Fruit fly (Drosophila melanogaster) whole organism, embryonic: ENCODE results near the gene LPCAT.

ENCODE experiments used
- ATbp ChIP-seq: fragments of 200-800 bp; sonication (Bioruptor generic); optimal IDR thresholded peaks from 2 replicates; lab custom pipeline; 2017; ENCODE audit warnings: missing biosample characterization, mild to moderate bottlenecking, missing genetic modification characterization, missing genetic modification reagents
- Atf-2 ChIP-seq: fragments of 200-800 bp; sonication (Bioruptor generic); optimal IDR thresholded peaks from 2 replicates; lab custom pipeline; 2016; ENCODE audit warnings: missing biosample characterization, missing genetic modification characterization
- C15 ChIP-seq: fragments of 200-800 bp; sonication (Bioruptor generic); IDR thresholded peaks from 3 replicates; pipeline ENCODE4 v1.3.6; 2022; ENCODE audit warnings: missing biosample characterization, missing genetic modification characterization
- CG10366 ChIP-seq: fragments of 200-800 bp; sonication (Bioruptor generic); IDR thresholded peaks from 2 replicates; pipeline ENCODE4 v1.3.6; 2022; ENCODE audit warnings: missing biosample characterization, missing genetic modification characterization
- CG10431 ChIP-seq: fragments of 200-800 bp; sonication (Bioruptor generic); optimal IDR thresholded peaks from 3 replicates; lab custom pipeline; 2018; ENCODE audit warnings: missing biosample characterization, mild to moderate bottlenecking, missing genetic modification characterization
- CG11456 ChIP-seq: fragments of 200-800 bp; sonication (Bioruptor generic); IDR thresholded peaks from 3 replicates; pipeline ENCODE4 v1.3.6; 2022; ENCODE audit warnings: missing biosample characterization, missing genetic modification characterization
- CG13287 ChIP-seq: fragments of 200-800 bp; sonication (Bioruptor generic); IDR thresholded peaks from 2 replicates; pipeline ENCODE4 v1.3.6; 2022; ENCODE audit warnings: missing biosample characterization, missing genetic modification characterization; ENCODE audit not compliant: partially characterized antibody
- CG14441 ChIP-seq: fragments of 200-800 bp; sonication (Bioruptor generic); IDR thresholded peaks from 2 replicates; pipeline ENCODE4 v1.3.6; 2022; ENCODE audit warnings: missing biosample characterization, missing genetic modification characterization
- CG15011 ChIP-seq: fragments of 200-800 bp; sonication (Bioruptor generic); optimal IDR thresholded peaks from 3 replicates; lab custom pipeline; 2018; ENCODE audit warnings: missing biosample characterization, mild to moderate bottlenecking, missing genetic modification characterization
- CG1603 ChIP-seq: fragments of 200-800 bp; sonication (Bioruptor generic); optimal IDR thresholded peaks from 2 replicates; lab custom pipeline; 2019; ENCODE audit warnings: missing biosample characterization, mild to moderate bottlenecking, missing genetic modification characterization, moderate library complexity
- CG18764 ChIP-seq: fragments of 200-800 bp; sonication (Bioruptor generic); optimal IDR thresholded peaks from 3 replicates; lab custom pipeline; 2016; ENCODE audit warnings: missing biosample characterization, missing genetic modification characterization
- CG2678 ChIP-seq: fragments of 200-800 bp; sonication (Bioruptor generic); optimal IDR thresholded peaks from 3 replicates; lab custom pipeline; 2019; ENCODE audit warnings: missing biosample characterization, mild to moderate bottlenecking, missing genetic modification characterization, moderate library complexity
- CG30431 ChIP-seq: fragments of 200-800 bp; sonication (Bioruptor generic); optimal IDR thresholded peaks from 2 replicates; lab custom pipeline; 2017; ENCODE audit warnings: missing biosample characterization, missing genetic modification characterization
- CG31224 ChIP-seq: fragments of 200-800 bp; sonication (Bioruptor generic); IDR thresholded peaks from 2 replicates; pipeline ENCODE4 v1.3.6; 2022; ENCODE audit warnings: missing biosample characterization, missing genetic modification characterization
- CG32772 ChIP-seq: fragments of 200-800 bp; sonication (Bioruptor generic); IDR thresholded peaks from 2 replicates; pipeline ENCODE4 v1.3.6; 2022; ENCODE audit warnings: missing biosample characterization, missing genetic modification characterization
- CG3838 ChIP-seq: fragments of 200-800 bp; sonication (Bioruptor generic); optimal IDR thresholded peaks from 3 replicates; lab custom pipeline; 2016; ENCODE audit warnings: missing biosample characterization, missing genetic modification characterization
- CG4820 ChIP-seq: fragments of 200-800 bp; sonication (Bioruptor generic); optimal IDR thresholded peaks from 3 replicates; lab custom pipeline; 2016; ENCODE audit warnings: missing biosample characterization, missing genetic modification characterization
- CG6175 ChIP-seq: fragments of 200-800 bp; sonication (Bioruptor generic); IDR thresholded peaks from 3 replicates; pipeline ENCODE4 v1.3.6; 2022; ENCODE audit warnings: missing biosample characterization, missing genetic modification characterization
- CG7271 ChIP-seq: fragments of 200-800 bp; sonication (Bioruptor generic); optimal IDR thresholded peaks from 2 replicates; lab custom pipeline; 2018; ENCODE audit warnings: missing biosample characterization, mild to moderate bottlenecking, missing genetic modification characterization, moderate library complexity
- CG9609 ChIP-seq: fragments of 200-800 bp; sonication (Bioruptor generic); optimal IDR thresholded peaks from 3 replicates; lab custom pipeline; 2016; ENCODE audit warnings: missing biosample characterization, missing genetic modification characterization
- CrebB ChIP-seq: fragments of 200-800 bp; sonication (Bioruptor generic); optimal IDR thresholded peaks from 3 replicates; lab custom pipeline; 2018; ENCODE audit warnings: missing biosample characterization, mild to moderate bottlenecking, missing genetic modification characterization
- Dad ChIP-seq: fragments of 200-800 bp; sonication (Bioruptor generic); optimal IDR thresholded peaks from 3 replicates; lab custom pipeline; 2016; ENCODE audit warnings: missing biosample characterization, missing genetic modification characterization
- E2f2 ChIP-seq: fragments of 200-800 bp; sonication (Bioruptor generic); IDR thresholded peaks from 2 replicates; pipeline ENCODE4 v1.3.6; 2022; ENCODE audit warnings: missing biosample characterization, missing genetic modification characterization
- Fer3 ChIP-seq: fragments of 200-800 bp; sonication (Bioruptor generic); optimal IDR thresholded peaks from 2 replicates; lab custom pipeline; 2018; ENCODE audit warnings: missing biosample characterization, mild to moderate bottlenecking, missing genetic modification characterization, moderate library complexity
- MTF-1 ChIP-seq: fragments of 200-800 bp; sonication (Bioruptor generic); optimal IDR thresholded peaks from 2 replicates; lab custom pipeline; 2018; ENCODE audit warnings: missing biosample characterization, mild to moderate bottlenecking, missing genetic modification characterization, borderline replicate concordance
- Nf-YB ChIP-seq: fragments of 200-800 bp; sonication (Bioruptor generic); optimal IDR thresholded peaks from 3 replicates; lab custom pipeline; 2019; ENCODE audit warnings: missing biosample characterization, mild to moderate bottlenecking, missing genetic modification characterization, moderate library complexity
- Oli ChIP-seq: fragments of 200-800 bp; sonication (Bioruptor generic); optimal IDR thresholded peaks from 2 replicates; lab custom pipeline; 2018; ENCODE audit warnings: missing biosample characterization, mild to moderate bottlenecking, missing genetic modification characterization, moderate library complexity
- Optix ChIP-seq: fragments of 200-800 bp; sonication (Bioruptor generic); IDR thresholded peaks from 3 replicates; pipeline ENCODE4 v1.3.6; 2022; ENCODE audit warnings: missing biosample characterization, missing genetic modification characterization
- Sin3A ChIP-seq: fragments of >200 bp; optimal IDR thresholded peaks from 2 replicates; lab custom pipeline; 2018
- Six4 ChIP-seq: fragments of 200-800 bp; sonication (Bioruptor generic); optimal IDR thresholded peaks from 2 replicates; lab custom pipeline; 2016; ENCODE audit warnings: missing biosample characterization, missing genetic modification characterization
- Sry-β ChIP-seq: fragments of 200-800 bp; sonication (Bioruptor generic); optimal IDR thresholded peaks from 2 replicates; lab custom pipeline; 2018; ENCODE audit warnings: missing biosample characterization, mild to moderate bottlenecking, missing genetic modification characterization, moderate library complexity
- YL-1 ChIP-seq: fragments of 200-800 bp; sonication (Bioruptor generic); optimal IDR thresholded peaks from 3 replicates; lab custom pipeline; 2017; ENCODE audit warnings: missing biosample characterization, mild to moderate bottlenecking, missing genetic modification characterization
- ato ChIP-seq: fragments of 200-800 bp; sonication (Bioruptor generic); IDR thresholded peaks from 2 replicates; pipeline ENCODE4 v1.3.6; 2022; ENCODE audit warnings: missing biosample characterization, missing genetic modification characterization; ENCODE audit not compliant: partially characterized antibody
- bowl ChIP-seq: fragments of 200-800 bp; sonication (Bioruptor generic); IDR thresholded peaks from 2 replicates; pipeline ENCODE4 v1.3.6; 2022; ENCODE audit warnings: missing biosample characterization, missing genetic modification characterization
- cato ChIP-seq: fragments of 200-800 bp; sonication (Bioruptor generic); optimal IDR thresholded peaks from 2 replicates; lab custom pipeline; 2016; ENCODE audit warnings: missing biosample characterization, missing genetic modification characterization, borderline replicate concordance
- croc ChIP-seq: fragments of 200-800 bp; sonication (Bioruptor generic); conservative IDR thresholded peaks from 3 replicates; pipeline ENCODE4 v1.3.6; 2022; ENCODE audit warnings: missing biosample characterization, missing genetic modification characterization
- dpn ChIP-seq, 2 experiments: fragments of 200-800 bp; sonication (Bioruptor generic); optimal IDR thresholded peaks; 3 replicates each; lab custom pipeline; 2016; ENCODE audit warnings: missing biosample characterization in 2 of 2, missing genetic modification characterization in 2 of 2
- ems ChIP-seq: fragments of 200-800 bp; sonication (Bioruptor generic); optimal IDR thresholded peaks from 3 replicates; lab custom pipeline; 2016; ENCODE audit warnings: missing biosample characterization, missing genetic modification characterization
- eve ChIP-seq, 2 experiments: fragments of >200 bp; optimal IDR thresholded peaks; 2 replicates each; lab custom pipeline; 2017; ENCODE audit warnings: missing biosample characterization in 2 of 2, missing genetic modification characterization in 2 of 2
- fd96Cb ChIP-seq: fragments of 200-800 bp; sonication (Bioruptor generic); optimal IDR thresholded peaks from 2 replicates; lab custom pipeline; 2018; ENCODE audit warnings: missing biosample characterization, mild to moderate bottlenecking, missing genetic modification characterization, moderate library complexity
- grau ChIP-seq: fragments of 200-800 bp; optimal IDR thresholded peaks from 3 replicates; lab custom pipeline; 2019; ENCODE audit warnings: missing biosample characterization, mild to moderate bottlenecking, missing genetic modification characterization, moderate library complexity
- gro ChIP-seq: fragments of 200-800 bp; sonication (Bioruptor generic); optimal IDR thresholded peaks from 2 replicates; lab custom pipeline; 2016; ENCODE audit warnings: missing biosample characterization, missing genetic modification characterization
- ham ChIP-seq: fragments of 200-800 bp; sonication (Bioruptor generic); IDR thresholded peaks from 2 replicates; pipeline ENCODE4 v1.3.6; 2022; ENCODE audit warnings: missing biosample characterization, missing genetic modification characterization
- lilli ChIP-seq: fragments of 200-800 bp; sonication (Bioruptor generic); optimal IDR thresholded peaks from 3 replicates; lab custom pipeline; 2016; ENCODE audit warnings: missing biosample characterization, missing genetic modification characterization
- maf-S ChIP-seq: fragments of 200-800 bp; sonication (Bioruptor generic); optimal IDR thresholded peaks from 2 replicates; lab custom pipeline; 2016; ENCODE audit warnings: missing biosample characterization, missing genetic modification characterization
- nerfin-1 ChIP-seq: fragments of 200-800 bp; sonication (Bioruptor generic); optimal IDR thresholded peaks from 3 replicates; lab custom pipeline; 2019; ENCODE audit warnings: missing biosample characterization, mild to moderate bottlenecking, missing genetic modification characterization, moderate library complexity
- odd ChIP-seq: fragments of 200-800 bp; sonication (Bioruptor generic); optimal IDR thresholded peaks from 2 replicates; lab custom pipeline; 2017; ENCODE audit warnings: missing biosample characterization, mild to moderate bottlenecking, missing genetic modification characterization
- so ChIP-seq: fragments of 200-800 bp; sonication (Bioruptor generic); IDR thresholded peaks from 3 replicates; pipeline ENCODE4 v1.3.6; 2022; ENCODE audit warnings: missing biosample characterization, missing genetic modification characterization
- ssp ChIP-seq: fragments of 200-800 bp; sonication (Bioruptor generic); IDR thresholded peaks from 2 replicates; pipeline ENCODE4 v1.3.6; 2022; ENCODE audit warnings: missing biosample characterization, missing genetic modification characterization
- tio ChIP-seq: fragments of 200-800 bp; sonication (Bioruptor generic); optimal IDR thresholded peaks from 2 replicates; lab custom pipeline; 2017; ENCODE audit warnings: missing biosample characterization, missing genetic modification characterization, inconsistent platforms

The LPCAT gene

DNA sequence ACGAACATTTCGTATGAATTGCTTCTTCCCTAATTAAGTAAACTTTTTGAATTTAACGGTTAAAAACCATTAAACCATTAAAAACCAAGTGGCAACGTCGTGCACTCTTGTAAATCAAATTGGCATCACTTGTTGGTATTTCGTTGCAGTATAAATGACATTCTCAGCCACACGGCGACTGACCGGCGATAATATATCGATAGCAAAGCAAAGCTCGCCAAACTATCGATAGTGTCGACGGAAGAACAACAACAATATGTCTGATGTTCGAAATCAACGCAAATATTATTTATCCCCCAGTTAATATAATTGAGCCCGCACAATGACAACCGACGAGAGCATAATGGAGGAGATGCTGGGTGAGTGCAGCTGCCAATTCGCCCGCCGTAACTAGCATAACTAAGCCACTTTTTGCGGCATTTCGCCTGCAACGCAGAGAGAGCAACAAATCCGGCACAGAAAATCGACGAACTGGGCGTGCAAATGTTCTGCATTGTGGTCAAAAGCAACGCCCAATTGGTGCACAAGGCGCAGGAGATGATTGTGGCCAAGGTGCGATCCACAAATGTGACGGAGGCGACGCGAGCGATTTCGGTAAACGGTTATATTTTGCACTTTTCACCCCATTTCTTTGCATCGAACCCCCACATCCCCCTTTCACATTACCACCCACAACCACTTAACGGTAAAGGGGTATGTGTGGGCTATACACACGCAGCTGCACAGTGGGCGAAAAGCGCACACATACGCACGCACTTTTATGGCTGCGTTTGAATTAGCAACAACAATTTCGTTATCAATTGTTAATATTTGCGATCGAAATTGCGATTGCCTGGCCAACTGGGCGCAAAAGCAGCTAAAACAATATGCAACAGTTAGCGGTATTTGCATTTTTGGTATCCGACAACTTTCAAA, 21.3 kb upstream of the LPCAT start, which contains the start of gene Gga (continued):
- no peak for TF ChIP-seq CG11456 (GFP tag; lab: Robert Waterston, UW)
- TF ChIP-seq ato = peak; percentile 83
- no peak for TF ChIP-seq ssp (GFP tag; lab: Robert Waterston, UW)
- TF ChIP-seq CG10366 (GFP tag; lab: Robert Waterston, UW) = no peak
- TF ChIP-seq so (GFP tag; lab: Robert Waterston, UW) = no peak
- TF ChIP-seq cato (GFP tag; lab: Kevin White, UChicago) = no peak
- peak; percentile 69 for TF ChIP-seq E2f2 (GFP tag; lab: Robert Waterston, UW)
- TF ChIP-seq CG10431 (GFP tag; lab: Kevin White, UChicago) = no peak
- no peak for TF ChIP-seq CG9609
- no peak for TF ChIP-seq Sry-β (GFP tag; lab: Kevin White, UChicago)
- TF ChIP-seq CG30431 (GFP tag; lab: Kevin White, UChicago) = no peak
- no peak for TF ChIP-seq CG3838
- TF ChIP-seq CG4820 (GFP tag; lab: Kevin White, UChicago) = no peak
- TF ChIP-seq fd96Cb (tag; lab: Kevin White, UChicago) = no peak
- TF ChIP-seq nerfin-1 (tag; lab: Kevin White, UChicago) = no peak
- TF ChIP-seq CG2678 (tag; lab: Kevin White, UChicago) = no peak
- TF ChIP-seq ems (GFP tag; lab: Kevin White, UChicago) = no peak
- no peak for TF ChIP-seq ham (GFP tag; lab: Robert Waterston, UW)
- no peak for TF ChIP-seq Fer3
- TF ChIP-seq lilli (GFP tag; lab: Kevin White, UChicago) = no peak
- no peak for TF ChIP-seq odd (GFP tag; lab: Kevin White, UChicago)
- TF ChIP-seq Oli (tag; lab: Kevin White, UChicago) = no peak
- TF ChIP-seq YL-1 (GFP tag; lab: Kevin White, UChicago) = no peak
- no peak for TF ChIP-seq maf-S (GFP tag; lab: Kevin White, UChicago)
- TF ChIP-seq CG7271 (tag; lab: Kevin White, UChicago) = no peak
- TF ChIP-seq eve (GFP tag; optimal IDR thresholded peaks at IDR 0.05; lab: Kevin White, UChicago) = no peak
- TF ChIP-seq Sin3A (lab: Kevin White, UChicago) = peak; percentile 58
- no peak for TF ChIP-seq C15
- TF ChIP-seq Optix (GFP tag; lab: Robert Waterston, UW) = no peak
- no peak for TF ChIP-seq CG31224 (GFP tag; lab: Robert Waterston, UW)
- no peak for TF ChIP-seq gro (GFP tag; lab: Kevin White, UChicago)
- no peak for TF ChIP-seq MTF-1 (GFP tag; lab: Kevin White, UChicago)
- no peak for TF ChIP-seq ATbp (GFP tag; lab: Kevin White, UChicago)
- peak; percentile 77 for TF ChIP-seq CG1603 (tag; lab: Kevin White, UChicago)
- TF ChIP-seq Nf-YB = no peak
- no peak for TF ChIP-seq CrebB (tag; lab: Kevin White, UChicago)
- no peak for TF ChIP-seq CG32772 (GFP tag; lab: Robert Waterston, UW)
- TF ChIP-seq tio = no peak
- no peak for TF ChIP-seq bowl
- TF ChIP-seq Six4 (GFP tag; lab: Kevin White, UChicago) = no peak
- TF ChIP-seq Atf-2 (GFP tag; lab: Kevin White, UChicago) = no peak
- no peak for TF ChIP-seq dpn (GFP tag; optimal IDR thresholded peaks at IDR 0.05; lab: Kevin White, UChicago)
- TF ChIP-seq CG6175 (GFP tag; lab: Robert Waterston, UW) = no peak
- peak; percentile 91 for TF ChIP-seq CG13287 (GFP tag; lab: Robert Waterston, UW)
- TF ChIP-seq CG15011 (GFP tag; lab: Kevin White, UChicago) = no peak
- peak; percentile 5 for TF ChIP-seq grau (tag; lab: Kevin White, UChicago)
- TF ChIP-seq CG18764 (GFP tag; lab: Kevin White, UChicago) = no peak
- no peak for TF ChIP-seq CG14441
- no peak for TF ChIP-seq croc (GFP tag; lab: Robert Waterston, UW)
- no peak for TF ChIP-seq Dad (GFP tag; lab: Kevin White, UChicago)
